Worm (Caenorhabditis elegans): ENCODE data around the gene srh-113.
"Not testable (repeated sequence)": the region's sequence is repeated elsewhere in the genome, so short reads cannot be mapped to it uniquely, and the experiment has no call there.

Gene srh-113

ce11 chrV:17248915-17249314 lies 36.1 kb downstream of the srh-113 start, which contains the start of gene clec-243:
TSS of gene clec-243 (minus strand) at chrV:17249015.
- TF ChIP-seq aha-1 (tag; optimal IDR thresholded peaks at IDR 0.05): no peak
- TF ChIP-seq unc-98 (GFP tag; IDR thresholded peaks at IDR 0.05): no peak
- no peak for TF ChIP-seq isw-1 (GFP tag; IDR thresholded peaks at IDR 0.05)
- no peak for TF ChIP-seq mdl-1 (tag; optimal IDR thresholded peaks at IDR 0.05)
- TF ChIP-seq tlp-1 (tag; optimal IDR thresholded peaks at IDR 0.05): no peak
- TF ChIP-seq ceh-90 (tag; optimal IDR thresholded peaks at IDR 0.05): no peak
- TF ChIP-seq sptf-1 (tag; optimal IDR thresholded peaks at IDR 0.05): no peak
- no peak for TF ChIP-seq nhr-47 (tag; optimal IDR thresholded peaks at IDR 0.05)
- TF ChIP-seq nhr-20 (tag; optimal IDR thresholded peaks at IDR 0.05): no peak
- no peak for TF ChIP-seq snu-23 (GFP tag; optimal IDR thresholded peaks at IDR 0.05)
- TF ChIP-seq ztf-11 (tag; optimal IDR thresholded peaks at IDR 0.05): no peak

ce11 chrV:17251364-17251961 lies 38.6 kb downstream of the srh-113 start, which contains the start of gene Y61B8A.6:
TSS of gene Y61B8A.6 (plus strand) at chrV:17251911.
- no peak for TF ChIP-seq lsy-2 (tag; optimal IDR thresholded peaks at IDR 0.05)
- no peak for TF ChIP-seq zip-4 (GFP tag; optimal IDR thresholded peaks at IDR 0.05)

- not testable (repeated sequence) for TF ChIP-seq aha-1 (tag; optimal IDR thresholded peaks at IDR 0.05); skn-1 (tag; optimal IDR thresholded peaks at IDR 0.05); efl-1 (optimal IDR thresholded peaks at IDR 0.05); efl-1 (GFP tag; optimal IDR thresholded peaks at IDR 0.05 in 1 of 2)
Observed at ce11 chrV:17255028-17255427, 42.2 kb downstream of the srh-113 start, which contains the start of gene srh-116. TSS of gene srh-116 (minus strand) at chrV:17255128.

- TF ChIP-seq alr-1 (tag; optimal IDR thresholded peaks at IDR 0.05; ENCODE audit: borderline replicate concordance) (no peak), nhr-77 (tag; optimal IDR thresholded peaks at IDR 0.05) (no peak), nhr-85 (tag) (no peak), zip-4 (GFP tag; optimal IDR thresholded peaks at IDR 0.05) (no peak), swsn-7 (tag; optimal IDR thresholded peaks at IDR 0.05) (no peak)
Observed at ce11 chrV:17255454-17255853, 42.6 kb downstream of the srh-113 start, which contains the start of gene srh-115. TSS of gene srh-115 (plus strand) at chrV:17255754.

ce11 chrV:17257637-17258036 lies 44.8 kb downstream of the srh-113 start:
- TF ChIP-seq nhr-85 (tag) (peak; percentile 11), ces-1 (GFP tag; optimal IDR thresholded peaks at IDR 0.05) (no peak)

- TF ChIP-seq sox-4 (tag; optimal IDR thresholded peaks at IDR 0.05) (no peak), lin-39 (tag; optimal IDR thresholded peaks at IDR 0.05) (no peak), hlh-17 (GFP tag; optimal IDR thresholded peaks at IDR 0.05; ENCODE audit: borderline replicate concordance) (no peak), unc-30 (tag; optimal IDR thresholded peaks at IDR 0.05) (no peak), nhr-12 (tag; optimal IDR thresholded peaks at IDR 0.05) (no peak), efl-3 (GFP tag; optimal IDR thresholded peaks at IDR 0.05) (no peak), irx-1 (tag; optimal IDR thresholded peaks at IDR 0.05) (no peak), pag-3 (tag; optimal IDR thresholded peaks at IDR 0.05; ENCODE audit: borderline replicate concordance, insufficient read depth) (no peak), lin-15B (tag; optimal IDR thresholded peaks at IDR 0.05) (no peak), C04F5.9 (tag; optimal IDR thresholded peaks at IDR 0.05) (no peak), ces-1 (GFP tag; optimal IDR thresholded peaks at IDR 0.05) (no peak), sup-37 (GFP tag; optimal IDR thresholded peaks at IDR 0.05) (no peak)
Observed at ce11 chrV:17258244-17258643, 45.4 kb downstream of the srh-113 start.
